ENCODE assay signal across 5 worm cellular contexts in genomic region chrV:11704658-11705057, ce11.
TF ChIP-seq lines count a peak whose summit lies in the region.

No protein-coding gene starts in this region.

TF ChIP-seq in whole organism, L1 larva, 84 proteins besides CTCF, POLR2A, EP300 and RAD21:
- TF ChIP-seq lir-3 (tag; optimal IDR thresholded peaks at IDR 0.05; lab: Kevin White, UChicago; ENCODE audit: poor library complexity): no peak
- TF ChIP-seq sptf-1 (tag; optimal IDR thresholded peaks at IDR 0.05; lab: Kevin White, UChicago): no peak
- TF ChIP-seq fkh-10 (GFP tag; optimal IDR thresholded peaks at IDR 0.05; lab: Kevin White, UChicago): peak; percentile 84
- no peak for TF ChIP-seq ces-1 (GFP tag; optimal IDR thresholded peaks at IDR 0.05; lab: Kevin White, UChicago)
- TF ChIP-seq nhr-237 (tag; optimal IDR thresholded peaks at IDR 0.05; lab: Kevin White, UChicago): no peak
- TF ChIP-seq nhr-28 (tag; optimal IDR thresholded peaks at IDR 0.05; lab: Kevin White, UChicago): no peak
- no peak for TF ChIP-seq mep-1 (tag; optimal IDR thresholded peaks at IDR 0.05; lab: Kevin White, UChicago)
- TF ChIP-seq lin-14 (GFP tag; optimal IDR thresholded peaks at IDR 0.05; lab: Kevin White, UChicago): peak; percentile 1
- TF ChIP-seq lin-13 (GFP tag; optimal IDR thresholded peaks at IDR 0.05; lab: Kevin White, UChicago): no peak
- TF ChIP-seq nhr-77 (tag; optimal IDR thresholded peaks at IDR 0.05; lab: Kevin White, UChicago): no peak
- no peak for TF ChIP-seq elt-2 (tag; optimal IDR thresholded peaks at IDR 0.05; lab: Kevin White, UChicago)
TF ChIP-seq in whole organism, L1 larva: peak in this region for 2.

TF ChIP-seq in whole organism, L3 larva, 47 proteins besides CTCF, POLR2A, EP300 and RAD21:
- TF ChIP-seq sea-2 (GFP tag; optimal IDR thresholded peaks at IDR 0.05; lab: Kevin White, UChicago) (no peak), pqm-1 (tag; optimal IDR thresholded peaks at IDR 0.05; lab: Kevin White, UChicago) (no peak), fkh-10 (GFP tag; optimal IDR thresholded peaks at IDR 0.05; lab: Kevin White, UChicago) (peak; percentile 86)

TF ChIP-seq in whole organism, L4 larva, 104 proteins besides CTCF, POLR2A, EP300 and RAD21:
- peak; percentile 92 for TF ChIP-seq ceh-32 (tag; optimal IDR thresholded peaks at IDR 0.05; lab: Kevin White, UChicago; ENCODE audit: poor library complexity)
- TF ChIP-seq fkh-10 (GFP tag; optimal IDR thresholded peaks at IDR 0.05; lab: Kevin White, UChicago): peak; percentile 77
- peak; percentile 82 for TF ChIP-seq ces-1 (GFP tag; optimal IDR thresholded peaks at IDR 0.05; lab: Kevin White, UChicago)
- TF ChIP-seq sdz-12 (GFP tag; optimal IDR thresholded peaks at IDR 0.05; lab: Kevin White, UChicago): no peak
- TF ChIP-seq daf-8 (GFP tag; IDR thresholded peaks at IDR 0.05; lab: Robert Waterston, UW): no peak
- TF ChIP-seq mxl-3 (GFP tag; optimal IDR thresholded peaks at IDR 0.05; lab: Kevin White, UChicago): no peak
- TF ChIP-seq aha-1 (tag; lab: Kevin White, UChicago): peak; percentile 84

TF ChIP-seq in whole organism, late embryonic, 69 proteins besides CTCF, POLR2A, EP300 and RAD21:
- TF ChIP-seq pros-1 (tag; optimal IDR thresholded peaks at IDR 0.05; lab: Kevin White, UChicago): no peak
- no peak for TF ChIP-seq unc-55 (GFP tag; optimal IDR thresholded peaks at IDR 0.05; lab: Kevin White, UChicago)
- TF ChIP-seq hlh-30 (tag; optimal IDR thresholded peaks at IDR 0.05; lab: Kevin White, UChicago; ENCODE audit: insufficient read depth): no peak
- TF ChIP-seq unc-42 (tag; optimal IDR thresholded peaks at IDR 0.05; lab: Kevin White, UChicago): peak; percentile 66
- no peak for TF ChIP-seq lin-11 (tag; optimal IDR thresholded peaks at IDR 0.05; lab: Kevin White, UChicago)

TF ChIP-seq in whole organism, mixed stage, embryonic, 35 proteins besides CTCF, POLR2A, EP300 and RAD21:
- no peak for TF ChIP-seq zip-8 (tag; optimal IDR thresholded peaks at IDR 0.05; lab: Kevin White, UChicago)
- TF ChIP-seq ces-1 (GFP tag; optimal IDR thresholded peaks at IDR 0.05; lab: Kevin White, UChicago): peak; percentile 81

Comparison
In these comparisons a context has a peak if more than half of its experiments do, and no peak if none do; other contexts are left out.
1. Of the 29 proteins assayed by ChIP-seq in both whole organism, L4 larva and whole organism, L1 larva: peak only in whole organism, L4 larva: aha-1 and ces-1; only in whole organism, L1 larva: none; in both: fkh-10; in neither: 26.